Worm (Caenorhabditis elegans) whole organism, dauer: ENCODE data around the gene srh-209.
"Not testable (repeated sequence)": the region's sequence is repeated elsewhere in the genome, so short reads cannot be mapped to it uniquely, and the experiment has no call there.

ENCODE experiments used
- unc-62 ChIP-seq: sonication (generic microtip); optimal IDR thresholded peaks from 2 replicates; lab custom pipeline; 2017; ENCODE audit warnings: missing biosample characterization, missing genetic modification reagents, missing genetic modification characterization

Gene srh-209

DNA sequence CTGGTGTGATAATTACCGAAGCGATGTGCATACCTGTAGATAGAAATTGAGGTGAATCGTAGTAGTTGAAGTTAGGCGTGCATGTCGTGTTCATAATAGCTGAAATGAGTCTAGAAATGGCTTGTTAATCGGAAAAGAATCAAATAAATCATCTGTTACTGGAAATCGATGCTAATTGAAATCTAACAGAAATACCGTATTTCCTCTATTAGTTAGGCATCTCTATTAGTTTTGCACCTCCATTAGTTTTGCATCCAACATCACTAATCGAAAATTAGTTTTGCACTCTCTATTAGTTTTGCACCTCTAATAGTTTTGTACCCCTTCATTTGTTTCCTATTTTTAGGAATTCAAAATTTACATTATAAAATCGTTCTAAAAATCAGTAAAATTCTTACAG is at the start of gene srh-209:
srh-209 (minus strand) TSS at position 101 of the 400 bp plus-strand sequence.
- not testable (repeated sequence) for TF ChIP-seq unc-62 (GFP tag; lab: Kevin White, UChicago)

DNA sequence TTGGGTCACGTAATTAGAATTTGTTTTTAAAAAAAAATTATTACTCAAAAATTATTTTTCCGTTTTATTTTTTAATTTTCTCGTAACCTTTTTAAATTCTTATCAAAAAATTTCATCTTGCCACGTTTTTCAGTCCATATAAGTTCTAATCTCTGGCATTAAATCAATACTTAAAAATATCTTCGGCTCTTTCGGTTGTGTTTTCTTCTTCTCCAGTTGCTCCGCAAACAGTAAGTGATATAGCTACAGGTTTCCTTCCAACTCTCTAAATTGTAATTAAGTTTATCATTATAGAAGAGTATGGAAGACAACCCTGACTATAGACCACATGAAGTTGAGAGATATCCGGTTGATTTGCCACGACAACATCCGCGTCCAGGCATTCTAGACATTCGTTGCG is 39.5 kb upstream of the srh-209 start, which contains the start of gene ZK228.1:
ZK228.1 (plus strand) TSS at position 301 of the 400 bp plus-strand sequence.
- TF ChIP-seq unc-62 (GFP tag; lab: Kevin White, UChicago) = no peak

DNA sequence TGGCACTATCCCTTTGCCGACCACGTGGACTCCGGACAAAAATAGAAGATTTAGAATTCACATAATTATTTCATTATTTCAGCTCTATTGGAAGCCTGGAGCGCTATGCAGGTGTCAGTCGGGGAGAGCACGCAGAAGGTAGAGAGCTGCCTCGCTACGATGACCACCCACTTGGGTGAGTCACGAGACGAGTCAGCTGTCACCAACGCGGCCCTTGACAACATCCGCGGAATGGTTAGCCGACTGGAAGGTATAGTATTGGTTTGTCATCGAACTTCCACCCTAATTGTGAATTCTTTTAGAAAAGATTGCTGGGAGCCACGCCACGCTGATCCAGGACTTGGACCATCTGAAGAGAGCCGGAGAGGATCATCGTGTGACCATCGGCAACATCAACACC is 34.8 kb upstream of the srh-209 start, which contains the start of gene ZK262.9:
ZK262.9 (plus strand) TSS at position 301 of the 400 bp plus-strand sequence.
- TF ChIP-seq unc-62 (GFP tag; lab: Kevin White, UChicago) = not testable (repeated sequence)

DNA sequence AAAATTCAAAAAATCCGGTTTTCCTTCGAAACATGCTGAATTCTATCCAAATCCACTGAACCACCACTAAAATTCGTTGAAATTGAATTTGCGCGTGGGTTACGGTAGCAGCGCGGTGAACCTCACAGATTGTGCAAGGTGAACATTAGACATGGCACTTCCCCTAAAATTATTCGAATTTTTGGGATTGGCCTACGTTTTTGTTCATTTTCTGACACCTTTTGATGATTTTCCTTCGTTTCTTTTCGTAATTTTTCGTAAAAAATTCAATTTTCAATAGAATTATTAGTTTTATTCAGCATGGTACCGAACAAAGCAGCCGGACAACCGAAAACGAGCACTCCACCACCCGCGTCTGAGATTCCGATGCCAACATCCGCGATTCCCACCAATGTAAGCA is 33.4 kb upstream of the srh-209 start, which contains the start of gene ZK262.8:
ZK262.8 (plus strand) TSS at position 301 of the 400 bp plus-strand sequence.
- no peak for TF ChIP-seq unc-62 (GFP tag; lab: Kevin White, UChicago)

DNA sequence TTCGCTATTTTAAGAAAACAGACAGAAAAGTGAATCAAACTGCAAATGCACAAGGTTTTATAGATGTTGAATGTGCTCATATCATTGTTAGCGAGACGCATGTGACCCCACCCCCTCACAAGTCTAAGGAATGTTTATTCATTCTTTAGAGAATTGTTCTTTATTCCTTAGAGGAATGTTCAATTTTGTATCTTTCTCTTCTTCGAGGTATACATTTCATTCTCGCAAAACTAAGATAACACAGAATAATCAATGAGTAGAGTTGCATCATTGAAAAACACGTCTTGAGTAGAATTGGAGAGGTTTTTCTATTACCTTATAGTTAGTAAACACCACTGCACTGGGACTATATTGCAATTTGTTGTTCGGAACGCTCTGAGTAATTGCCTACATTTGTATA is 30.3 kb upstream of the srh-209 start, which contains the start of gene ZK262.20:
ZK262.20 (minus strand) TSS at position 101 of the 400 bp plus-strand sequence.
- no peak for TF ChIP-seq unc-62 (GFP tag; lab: Kevin White, UChicago)

DNA sequence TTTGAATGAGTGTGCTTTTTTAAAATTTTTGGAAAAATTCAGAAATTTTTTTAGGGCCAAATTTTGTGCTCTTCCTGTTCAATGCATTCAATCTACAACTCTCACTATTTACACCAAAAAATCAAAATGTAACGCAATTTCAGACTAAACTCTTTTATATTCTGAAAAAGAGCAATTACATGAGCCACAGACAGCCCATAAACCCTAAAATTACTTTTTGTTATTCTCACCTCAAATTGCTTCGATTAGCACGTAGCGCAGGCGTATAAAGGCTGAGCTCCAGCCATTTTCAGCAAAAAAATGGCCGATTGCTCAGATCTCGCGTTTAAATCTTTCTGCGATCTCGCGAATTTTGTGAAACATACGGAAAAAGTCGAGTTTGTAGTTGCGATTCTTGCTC is 26.8 kb upstream of the srh-209 start, which contains the start of gene srw-82:
srw-82 (plus strand) TSS at position 301 of the 400 bp plus-strand sequence.
- no peak for TF ChIP-seq unc-62 (GFP tag; lab: Kevin White, UChicago)

DNA sequence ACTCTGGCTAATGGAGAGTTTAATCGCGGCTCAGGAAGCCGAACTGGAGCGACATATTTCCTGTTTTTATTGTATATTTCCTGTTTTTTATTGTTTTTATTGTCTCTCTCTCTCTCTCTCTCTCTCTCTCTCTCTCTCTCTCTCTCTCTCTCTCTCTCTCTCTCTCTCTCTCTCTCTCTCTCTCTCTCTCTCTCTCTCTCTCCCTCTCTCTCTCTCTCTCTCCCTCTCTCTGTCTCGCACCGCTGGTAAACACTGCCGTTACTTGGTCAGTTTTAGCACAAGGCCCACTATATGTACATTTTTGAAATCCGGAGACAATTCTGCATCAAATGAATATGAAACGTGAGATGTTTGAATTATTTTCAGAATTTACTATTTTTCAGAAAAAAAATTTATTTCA is 26.2 kb upstream of the srh-209 start:
- TF ChIP-seq unc-62 (GFP tag; lab: Kevin White, UChicago) = no peak

DNA sequence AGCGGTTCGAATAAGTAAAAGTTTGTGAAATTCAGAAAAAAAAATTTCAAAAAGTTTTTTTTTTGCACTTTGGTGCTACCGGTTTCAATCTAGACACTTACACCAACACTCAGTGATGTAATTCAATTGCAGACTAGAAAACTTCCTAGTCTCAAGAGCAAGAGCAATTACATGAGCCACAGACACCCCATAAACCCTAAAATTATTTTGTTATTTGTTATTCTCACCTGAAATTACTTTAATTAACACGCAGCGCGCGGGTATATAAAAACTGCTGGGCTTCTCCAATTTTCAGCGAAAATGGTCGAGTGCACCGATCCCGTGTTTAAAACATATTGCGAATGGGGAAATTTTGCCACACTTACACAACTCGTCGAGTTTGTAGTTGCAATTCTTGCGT is 21.6 kb upstream of the srh-209 start, which contains the start of gene srw-83:
srw-83 (plus strand) TSS at position 301 of the 400 bp plus-strand sequence.
- no peak for TF ChIP-seq unc-62 (GFP tag; lab: Kevin White, UChicago)

DNA sequence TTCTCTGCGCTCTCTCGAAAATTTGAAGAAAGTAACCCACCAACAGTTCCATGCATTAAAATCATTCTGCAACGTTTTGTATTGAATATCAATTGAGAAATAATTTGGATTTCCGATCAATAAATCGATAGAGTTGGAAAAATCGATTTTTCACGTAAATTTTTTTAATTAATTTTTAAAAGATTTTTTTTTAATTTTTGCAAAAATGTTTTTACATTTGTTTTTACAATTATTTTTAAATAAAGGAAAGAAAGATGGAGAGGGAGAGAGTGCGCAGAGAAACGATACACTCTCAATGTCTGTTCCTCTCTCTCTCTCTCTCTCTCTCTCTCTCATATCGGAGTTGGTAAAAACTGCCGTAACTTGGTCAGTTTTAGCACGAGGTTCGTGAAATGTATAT is 20.9 kb upstream of the srh-209 start, which contains the start of gene ZK262.19:
ZK262.19 (minus strand) TSS at position 101 of the 400 bp plus-strand sequence.
- TF ChIP-seq unc-62 (GFP tag; lab: Kevin White, UChicago) = no peak

DNA sequence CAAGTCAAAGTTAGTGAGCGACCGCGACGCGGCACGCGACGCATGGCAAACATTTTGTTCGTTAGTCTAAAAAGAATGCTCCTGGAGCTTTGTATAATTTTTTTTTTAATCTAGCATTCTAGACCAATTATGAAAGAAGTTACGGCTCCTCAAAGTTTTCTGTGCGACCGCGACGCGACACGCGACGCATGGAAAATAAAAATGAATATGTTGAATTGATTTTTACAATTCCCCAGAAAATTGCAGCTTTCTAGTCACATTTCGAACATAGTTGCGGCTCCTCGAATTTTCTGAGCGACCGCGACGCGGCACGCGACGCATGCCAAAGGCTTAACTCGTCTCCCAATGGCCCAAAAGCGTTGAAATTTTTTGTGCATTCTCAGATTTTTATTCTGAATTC is 19.8 kb upstream of the srh-209 start, which contains the start of gene ZK262.4:
ZK262.4 (minus strand) TSS at position 101 of the 400 bp plus-strand sequence.
- no peak for TF ChIP-seq unc-62 (GFP tag; lab: Kevin White, UChicago)

DNA sequence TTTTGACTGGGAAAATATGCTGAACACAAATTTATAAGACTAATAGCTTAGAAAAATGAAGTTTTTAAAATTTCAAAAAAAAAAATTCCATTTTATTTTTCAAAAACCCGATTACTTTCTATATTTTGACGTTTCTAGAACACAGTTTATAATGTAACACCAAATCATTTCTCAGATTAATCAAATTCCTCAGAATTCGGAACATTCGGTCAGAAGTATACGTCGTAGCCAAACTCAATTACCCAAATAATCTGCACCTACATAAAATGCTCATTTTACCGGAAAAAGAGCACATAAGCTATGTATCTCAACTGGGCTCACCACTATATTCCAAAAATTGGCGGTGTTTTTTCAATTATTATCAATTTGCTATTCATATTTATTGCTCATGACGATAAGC is 16.1 kb upstream of the srh-209 start, which contains the start of gene srj-26:
srj-26 (plus strand) TSS at position 301 of the 400 bp plus-strand sequence.
- TF ChIP-seq unc-62 (GFP tag; lab: Kevin White, UChicago) = no peak

DNA sequence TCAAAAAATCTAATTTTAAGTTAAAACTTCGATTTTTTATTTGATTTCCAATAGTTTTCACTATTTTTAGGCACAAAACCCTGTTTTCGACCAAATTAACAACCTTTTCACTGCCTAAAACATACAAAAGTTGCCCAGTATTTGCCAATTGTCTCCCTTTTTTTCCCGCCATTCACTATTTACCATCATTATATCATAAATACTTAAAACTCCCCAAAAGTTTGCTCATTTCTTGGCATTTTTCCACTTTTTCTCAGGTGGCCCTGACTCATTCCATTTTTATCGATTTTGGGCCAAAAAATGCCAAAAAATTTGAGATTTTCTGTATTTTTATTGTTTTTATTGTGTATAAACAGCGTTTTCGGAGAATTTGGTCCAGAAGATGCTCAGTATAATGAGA is 9.4 kb upstream of the srh-209 start, which contains the start of gene txt-8:
txt-8 (plus strand) TSS at position 301 of the 400 bp plus-strand sequence.
- no peak for TF ChIP-seq unc-62 (GFP tag; lab: Kevin White, UChicago)

DNA sequence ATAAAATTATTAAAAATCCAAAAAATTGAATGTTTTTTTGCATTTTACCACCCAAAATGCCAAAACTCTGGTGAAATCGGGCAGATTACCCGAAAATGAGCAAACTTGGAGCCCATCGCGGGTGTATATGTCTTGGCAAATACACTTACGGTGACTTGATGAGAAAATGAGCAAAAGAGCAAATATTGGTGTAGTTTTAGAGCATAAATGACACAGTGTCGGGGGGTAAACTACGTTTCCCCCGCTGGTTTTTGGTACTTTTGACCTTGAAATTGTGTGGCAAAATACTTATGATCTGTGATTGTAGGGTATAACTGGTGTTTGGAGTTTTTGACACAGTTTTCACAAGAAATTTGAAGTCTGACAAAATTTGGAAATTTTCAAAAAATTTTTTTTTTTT is 8.2 kb upstream of the srh-209 start, which contains the start of gene ZK262.2:
ZK262.2 (minus strand) TSS at position 101 of the 400 bp plus-strand sequence.
- no peak for TF ChIP-seq unc-62 (GFP tag; lab: Kevin White, UChicago)

DNA sequence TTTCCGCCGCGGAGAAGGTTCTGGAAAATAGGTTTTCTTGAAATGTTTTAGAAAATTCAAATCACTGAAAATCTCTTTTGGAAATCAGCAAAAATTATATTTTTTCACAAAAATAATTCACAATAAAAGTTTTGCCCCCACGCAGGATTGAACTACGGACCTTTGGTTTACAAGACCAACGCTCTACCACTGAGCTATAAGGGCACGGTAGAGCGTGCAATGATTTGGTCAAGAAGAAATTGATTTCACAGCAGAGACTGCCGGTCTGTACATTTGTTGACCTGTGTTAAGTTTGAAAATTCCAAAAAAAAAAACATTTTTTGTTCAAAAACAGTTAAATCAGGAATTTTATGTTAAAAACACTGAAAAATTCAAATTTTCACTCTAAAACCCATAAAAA is 7.7 kb upstream of the srh-209 start:
- TF ChIP-seq unc-62 (GFP tag; lab: Kevin White, UChicago) = no peak

DNA sequence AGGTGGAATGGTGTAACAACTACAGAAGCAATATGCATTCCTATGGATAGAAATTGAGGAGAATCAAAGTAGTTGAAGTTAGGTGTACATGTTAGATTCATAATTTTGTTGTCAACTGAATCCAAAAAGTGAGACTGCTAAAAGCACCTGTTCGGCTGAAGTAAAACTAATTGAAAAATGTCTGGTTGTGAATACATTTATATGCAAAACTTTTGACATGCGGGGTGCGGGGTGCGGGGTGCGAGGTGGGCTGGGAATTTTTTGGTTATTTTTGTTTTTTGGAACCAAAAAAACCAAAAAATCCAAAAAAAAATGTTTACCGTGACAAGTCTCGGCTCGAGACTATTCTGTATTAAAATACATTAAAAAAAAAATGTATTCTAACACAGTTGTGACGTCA is 5.5 kb upstream of the srh-209 start, which contains the start of gene srh-207:
srh-207 (minus strand) TSS at position 101 of the 400 bp plus-strand sequence.
- no peak for TF ChIP-seq unc-62 (GFP tag; lab: Kevin White, UChicago)

DNA sequence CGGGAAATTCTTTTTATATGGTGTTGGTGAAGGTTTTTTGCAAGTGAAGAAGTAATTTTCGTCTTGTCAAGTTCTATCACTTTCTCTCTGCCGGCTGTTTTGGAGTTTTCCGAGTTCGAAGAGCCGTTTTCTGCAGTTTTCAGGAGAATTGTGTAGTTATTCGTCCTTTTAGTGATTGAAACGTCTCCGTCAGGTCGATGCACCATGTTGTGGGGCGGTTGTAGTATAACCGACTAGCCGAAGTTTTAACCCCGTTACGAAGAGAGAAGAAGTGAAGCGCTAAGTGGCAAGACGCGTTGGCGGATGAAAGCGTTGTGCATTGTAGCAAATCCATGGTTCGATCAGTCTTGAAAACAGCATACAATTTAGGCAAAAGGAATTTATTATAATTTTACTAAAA is 1.9 kb downstream of the srh-209 start:
- TF ChIP-seq unc-62 (GFP tag; lab: Kevin White, UChicago) = no peak

DNA sequence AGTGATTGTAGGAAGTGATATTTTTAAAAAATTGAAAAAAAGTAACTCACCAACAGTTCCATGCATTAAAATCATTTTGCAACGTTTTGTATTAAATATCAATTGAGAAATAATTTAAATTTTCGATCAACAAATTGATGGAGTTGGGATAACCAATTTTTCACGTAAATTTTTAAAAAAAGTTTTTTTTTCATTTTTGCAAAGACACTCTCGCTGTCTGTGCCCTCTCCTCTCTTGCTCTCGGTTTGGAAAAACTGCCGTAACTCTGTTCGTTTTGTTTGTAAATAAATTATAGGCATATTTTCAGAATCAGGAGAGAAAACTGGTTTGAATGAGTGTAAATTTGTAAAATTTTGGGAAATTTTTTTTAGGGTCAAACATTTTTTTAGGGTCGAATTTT is 6.9 kb downstream of the srh-209 start, which contains the start of gene Y51A2B.16:
Y51A2B.16 (minus strand) TSS at position 101 of the 400 bp plus-strand sequence.
- TF ChIP-seq unc-62 (GFP tag; lab: Kevin White, UChicago) = no peak
